Fruit fly (Drosophila melanogaster): ENCODE results near the gene Pglym78.

The Pglym78 gene

dm6 chr3R:29148072-29148471 lies at the start of gene Pglym78, which contains the start of gene CG11882 (continued):
- TF ChIP-seq ewg (GFP tag; optimal IDR thresholded peaks at IDR 0.05) (peak; percentile 100), corto (GFP tag; optimal IDR thresholded peaks at IDR 0.05) (no peak), nau (GFP tag; optimal IDR thresholded peaks at IDR 0.05) (no peak), Rfx (GFP tag; IDR thresholded peaks at IDR 0.05) (peak; percentile 75), sens (GFP tag) (peak; percentile 88), Dad (GFP tag; optimal IDR thresholded peaks at IDR 0.05) (peak; percentile 48), Fer2 (tag; optimal IDR thresholded peaks at IDR 0.05) (no peak), Chrac-16 (GFP tag; optimal IDR thresholded peaks at IDR 0.05) (peak; percentile 36), CG8359 (GFP tag; optimal IDR thresholded peaks at IDR 0.05; ENCODE audit: borderline replicate concordance) (no peak), p53 (GFP tag; optimal IDR thresholded peaks at IDR 0.05) (peak; percentile 41), tx (GFP tag; optimal IDR thresholded peaks at IDR 0.05) (peak; percentile 34), CG3065 (GFP tag; optimal IDR thresholded peaks at IDR 0.05) (peak; percentile 27), Taf1 (GFP tag; IDR thresholded peaks at IDR 0.05) (no peak), fru (optimal IDR thresholded peaks at IDR 0.05) (no peak), gsb (GFP tag; IDR thresholded peaks at IDR 0.05) (peak; percentile 28; the same call in 1 of the 2 replicates), D (optimal IDR thresholded peaks at IDR 0.05) (peak; percentile 77), D (GFP tag; optimal IDR thresholded peaks at IDR 0.05) (no peak), CG17912 (GFP tag; optimal IDR thresholded peaks at IDR 0.05) (no peak), Dfd (GFP tag; optimal IDR thresholded peaks at IDR 0.05) (no peak), CG10274 (GFP tag; optimal IDR thresholded peaks at IDR 0.05) (no peak), CG12391 (tag; optimal IDR thresholded peaks at IDR 0.05) (peak; percentile 49), insv (GFP tag; optimal IDR thresholded peaks at IDR 0.05) (peak; percentile 100), CG11398 (GFP tag; optimal IDR thresholded peaks at IDR 0.05) (no peak), MBD-R2 (GFP tag; IDR thresholded peaks at IDR 0.05) (peak; percentile 95), twi (tag; optimal IDR thresholded peaks at IDR 0.05) (peak; percentile 28), Opbp (GFP tag; IDR thresholded peaks at IDR 0.05; ENCODE audit: partially characterized antibody) (peak; percentile 66), HLHmδ (GFP tag; optimal IDR thresholded peaks at IDR 0.05) (peak; percentile 24), CG18476 (GFP tag; optimal IDR thresholded peaks at IDR 0.05) (no peak), CG9797 (GFP tag; optimal IDR thresholded peaks at IDR 0.05) (peak; percentile 72), dmrt99B (tag; optimal IDR thresholded peaks at IDR 0.05) (no peak), vvl (GFP tag; IDR thresholded peaks at IDR 0.05) (peak; percentile 83), Nf-YB (GFP tag; optimal IDR thresholded peaks at IDR 0.05) (peak; percentile 40), ara (GFP tag; IDR thresholded peaks at IDR 0.05) (peak; percentile 51), CG32767 (GFP tag; IDR thresholded peaks at IDR 0.05) (0 out of 2 replicates have a peak, but pooled peaks have one; percentile 30), CG13287 (GFP tag; IDR thresholded peaks at IDR 0.05; ENCODE audit: partially characterized antibody) (peak; percentile 78), Dbx (GFP tag; IDR thresholded peaks at IDR 0.05) (peak; percentile 66; the same call in 2 of the 3 replicates), chm (GFP tag; IDR thresholded peaks at IDR 0.05) (peak; percentile 80), mirr (GFP tag; optimal IDR thresholded peaks at IDR 0.05) (peak; percentile 34), stc (GFP tag; IDR thresholded peaks at IDR 0.05) (peak; percentile 51; the same call in 1 of the 2 replicates), pfk (GFP tag; optimal IDR thresholded peaks at IDR 0.05) (no peak), C15 (GFP tag; IDR thresholded peaks at IDR 0.05) (no peak), emc (GFP tag; optimal IDR thresholded peaks at IDR 0.05) (peak; percentile 28), CG4404 (GFP tag; IDR thresholded peaks at IDR 0.05) (no peak), gt (GFP tag; IDR thresholded peaks at IDR 0.05) (no peak), kay (GFP tag; optimal IDR thresholded peaks at IDR 0.05) (peak; percentile 20), Sry-β (GFP tag; optimal IDR thresholded peaks at IDR 0.05) (no peak), CG12071 (GFP tag; optimal IDR thresholded peaks at IDR 0.05) (no peak), CG9609 (GFP tag; optimal IDR thresholded peaks at IDR 0.05) (peak; percentile 55), CG17568 (GFP tag; optimal IDR thresholded peaks at IDR 0.05) (no peak), gsb-n (tag; optimal IDR thresholded peaks at IDR 0.05) (no peak), tup (GFP tag; optimal IDR thresholded peaks at IDR 0.05) (no peak), CG14667 (GFP tag; IDR thresholded peaks at IDR 0.05) (no peak)

All from whole organism, embryonic.